Worm (Caenorhabditis elegans) whole organism, L2 larva: Measurements from ENCODE around the gene znf-474.

Experiments
- F13H6.1 ChIP-seq: sonication (generic microtip); optimal IDR thresholded peaks from 2 replicates; lab custom pipeline; 2016; ENCODE audit warnings: missing genetic modification characterization, missing compliant biosample characterization
- Y55F3AM.14 ChIP-seq: fragments of 200-800 bp; sonication (Bioruptor generic); optimal IDR thresholded peaks from 2 replicates; lab custom pipeline; 2018; ENCODE audit warnings: mild to moderate bottlenecking, missing genetic modification characterization, missing compliant biosample characterization
- alr-1 ChIP-seq: fragments of 150-350 bp; optimal IDR thresholded peaks from 2 replicates; lab custom pipeline; 2014; ENCODE audit warnings: missing biosample characterization, missing genetic modification characterization
- aly-2 ChIP-seq: fragments of 150-350 bp; optimal IDR thresholded peaks from 2 replicates; lab custom pipeline; 2014; ENCODE audit warnings: missing biosample characterization, missing genetic modification characterization
- ama-1 ChIP-seq: fragments of 150-350 bp; optimal IDR thresholded peaks from 2 replicates; lab custom pipeline; 2018; ENCODE audit warnings: inconsistent platforms
- blmp-1 ChIP-seq: sonication (generic microtip); optimal IDR thresholded peaks from 2 replicates; lab custom pipeline; 2017; ENCODE audit warnings: missing genetic modification characterization, mild to moderate bottlenecking, missing compliant biosample characterization, antibody characterized with exemption, moderate library complexity; ENCODE audit not compliant: insufficient read depth
- ceh-16 ChIP-seq: fragments of 150-350 bp; optimal IDR thresholded peaks from 2 replicates; lab custom pipeline; 2014; ENCODE audit warnings: missing biosample characterization, missing genetic modification characterization
- ceh-82 ChIP-seq: fragments of 150-350 bp; optimal IDR thresholded peaks from 2 replicates; lab custom pipeline; 2014; ENCODE audit warnings: missing biosample characterization, missing genetic modification characterization
- crh-2 ChIP-seq: sonication (generic microtip); optimal IDR thresholded peaks from 2 replicates; lab custom pipeline; 2017; ENCODE audit warnings: missing biosample characterization, missing genetic modification characterization
- dmd-4 ChIP-seq: sonication (generic microtip); optimal IDR thresholded peaks from 2 replicates; lab custom pipeline; 2017; ENCODE audit warnings: missing biosample characterization, missing genetic modification characterization
- egl-27 ChIP-seq: sonication (generic microtip); optimal IDR thresholded peaks from 3 replicates; lab custom pipeline; 2017; ENCODE audit warnings: missing biosample characterization, missing genetic modification reagents, missing genetic modification characterization
- elt-1 ChIP-seq: fragments of 150-350 bp; optimal IDR thresholded peaks from 2 replicates; lab custom pipeline; 2014; ENCODE audit warnings: missing biosample characterization, missing genetic modification characterization
- elt-3 ChIP-seq: sonication (generic microtip); optimal IDR thresholded peaks from 2 replicates; lab custom pipeline; 2017; ENCODE audit warnings: missing biosample characterization, missing genetic modification characterization
- fos-1 ChIP-seq: fragments of 150-350 bp; optimal IDR thresholded peaks from 2 replicates; lab custom pipeline; 2014; ENCODE audit warnings: missing biosample characterization, missing genetic modification characterization
- lin-11 ChIP-seq: fragments of 150-350 bp; sonication (generic microtip); optimal IDR thresholded peaks from 2 replicates; lab custom pipeline; 2014; ENCODE audit warnings: missing biosample characterization, missing genetic modification characterization, inconsistent platforms, mixed read lengths
- lin-13 ChIP-seq: fragments of 150-350 bp; optimal IDR thresholded peaks from 2 replicates; lab custom pipeline; 2014; ENCODE audit warnings: missing biosample characterization, missing genetic modification reagents, missing genetic modification characterization
- lin-39 ChIP-seq: fragments of 150-350 bp; optimal IDR thresholded peaks from 2 replicates; lab custom pipeline; 2014; ENCODE audit warnings: missing biosample characterization, missing genetic modification reagents, missing genetic modification characterization
- lsy-2 ChIP-seq, 2 experiments: fragments of 150-350 bp in 1 of 2; sonication (generic microtip) in 1 of 2; optimal IDR thresholded peaks; 2 replicates each; lab custom pipeline; 2014 to 2017; ENCODE audit warnings: missing biosample characterization in 2 of 2, missing genetic modification characterization in 2 of 2
- mab-5 ChIP-seq: fragments of 150-350 bp; optimal IDR thresholded peaks from 2 replicates; lab custom pipeline; 2014; ENCODE audit warnings: missing biosample characterization, missing genetic modification characterization
- mbf-1 ChIP-seq: sonication (generic microtip); optimal IDR thresholded peaks from 2 replicates; lab custom pipeline; 2017; ENCODE audit warnings: missing biosample characterization, missing genetic modification characterization
- mdl-1 ChIP-seq, 2 experiments: fragments of 150-350 bp in 1 of 2; sonication (generic microtip) in 1 of 2; optimal IDR thresholded peaks; 2 replicates each; lab custom pipeline; 2017; ENCODE audit warnings: missing biosample characterization in 2 of 2, missing genetic modification characterization in 2 of 2
- nhr-10 ChIP-seq: sonication (generic microtip); optimal IDR thresholded peaks from 2 replicates; lab custom pipeline; 2017; ENCODE audit warnings: missing biosample characterization, missing genetic modification characterization
- nhr-11 ChIP-seq: fragments of 150-350 bp; optimal IDR thresholded peaks from 2 replicates; lab custom pipeline; 2014; ENCODE audit warnings: missing biosample characterization, missing genetic modification characterization
- nhr-12 ChIP-seq: fragments of 150-350 bp; optimal IDR thresholded peaks from 2 replicates; lab custom pipeline; 2014; ENCODE audit warnings: missing biosample characterization, missing genetic modification characterization
- nhr-129 ChIP-seq: fragments of 150-350 bp; optimal IDR thresholded peaks from 2 replicates; lab custom pipeline; 2014; ENCODE audit warnings: missing biosample characterization, missing genetic modification characterization
- nhr-21 ChIP-seq: fragments of 150-350 bp; optimal IDR thresholded peaks from 2 replicates; lab custom pipeline; 2014; ENCODE audit warnings: missing biosample characterization, missing genetic modification characterization
- nhr-23 ChIP-seq: fragments of 150-350 bp; optimal IDR thresholded peaks from 2 replicates; lab custom pipeline; 2014; ENCODE audit warnings: missing biosample characterization, missing genetic modification reagents, missing genetic modification characterization
- nhr-237 ChIP-seq: fragments of 150-350 bp; optimal IDR thresholded peaks from 2 replicates; lab custom pipeline; 2014; ENCODE audit warnings: missing biosample characterization, missing genetic modification characterization
- nhr-25 ChIP-seq: fragments of 150-350 bp; sonication (generic microtip); optimal IDR thresholded peaks from 3 replicates; lab custom pipeline; 2014; ENCODE audit warnings: missing biosample characterization, missing genetic modification characterization
- nhr-77 ChIP-seq: fragments of 150-350 bp; optimal IDR thresholded peaks from 2 replicates; lab custom pipeline; 2014; ENCODE audit warnings: missing biosample characterization, missing genetic modification characterization
- peb-1 ChIP-seq: fragments of 150-350 bp; optimal IDR thresholded peaks from 2 replicates; lab custom pipeline; 2014; ENCODE audit warnings: missing biosample characterization, missing genetic modification characterization
- sem-4 ChIP-seq: fragments of 150-350 bp; optimal IDR thresholded peaks from 2 replicates; lab custom pipeline; 2014; ENCODE audit warnings: missing biosample characterization, missing genetic modification reagents, missing genetic modification characterization
- skn-1 ChIP-seq: sonication (generic microtip); optimal IDR thresholded peaks from 2 replicates; lab custom pipeline; 2017; ENCODE audit warnings: missing biosample characterization, missing genetic modification characterization
- snpc-4 ChIP-seq: fragments of 150-350 bp; optimal IDR thresholded peaks from 2 replicates; lab custom pipeline; 2014; ENCODE audit warnings: missing biosample characterization, missing genetic modification characterization
- unc-55 ChIP-seq: fragments of 150-350 bp; sonication (generic microtip); optimal IDR thresholded peaks from 3 replicates; lab custom pipeline; 2014; ENCODE audit warnings: missing biosample characterization, missing genetic modification reagents, missing genetic modification characterization
- unc-62 ChIP-seq: fragments of 150-350 bp; optimal IDR thresholded peaks from 2 replicates; lab custom pipeline; 2014; ENCODE audit warnings: missing biosample characterization, missing genetic modification reagents, missing genetic modification characterization
- zag-1 ChIP-seq: fragments of 150-350 bp; optimal IDR thresholded peaks from 2 replicates; lab custom pipeline; 2014; ENCODE audit warnings: missing biosample characterization, missing genetic modification characterization
- ztf-1 ChIP-seq: fragments of 200-800 bp; sonication (Bioruptor generic); conservative IDR thresholded peaks from 2 replicates; pipeline ENCODE4 v1.3.6; 2022; ENCODE audit warnings: missing genetic modification characterization, missing compliant biosample characterization

znf-474 gene

ce11 chrX:12108517-12109216 is 41.1 kb upstream of the znf-474 start, which contains the start of the genes W03G11.2 and lgc-13:
Gene W03G11.2 (minus strand): TSS chrX:12108617.
Gene lgc-13 (plus strand): TSS chrX:12109166.
- no peak for TF ChIP-seq ztf-1 (GFP tag; lab: Robert Waterston, UW)
- no peak for TF ChIP-seq alr-1 (tag; lab: Kevin White, UChicago)
- TF ChIP-seq snpc-4 (tag; lab: Kevin White, UChicago) = no peak
- no peak for TF ChIP-seq nhr-10
- no peak for TF ChIP-seq lsy-2 (tag; optimal IDR thresholded peaks at IDR 0.05; lab: Kevin White, UChicago)
- no peak for TF ChIP-seq nhr-11 (tag; lab: Kevin White, UChicago)
- TF ChIP-seq nhr-21 (tag; lab: Kevin White, UChicago) = no peak
- no peak for TF ChIP-seq ceh-82 (tag; lab: Kevin White, UChicago)
- TF ChIP-seq fos-1 = no peak
- no peak for TF ChIP-seq peb-1 (tag; lab: Kevin White, UChicago)
- no peak for TF ChIP-seq blmp-1 (tag; lab: Kevin White, UChicago)
- no peak for TF ChIP-seq lin-13 (GFP tag; lab: Kevin White, UChicago)
- no peak for TF ChIP-seq ceh-16 (tag; lab: Kevin White, UChicago)
- no peak for TF ChIP-seq ama-1 (lab: Kevin White, UChicago)
- TF ChIP-seq skn-1 (tag; lab: Kevin White, UChicago) = no peak
- TF ChIP-seq nhr-237 = no peak
- no peak for TF ChIP-seq aly-2
- TF ChIP-seq nhr-23 (tag; lab: Kevin White, UChicago) = no peak
- no peak for TF ChIP-seq zag-1 (tag; lab: Kevin White, UChicago)
- TF ChIP-seq Y55F3AM.14 = no peak
- TF ChIP-seq, all 48 proteins: peak for 0

ce11 chrX:12111213-12111612 is 38.5 kb upstream of the znf-474 start, which contains the start of gene lgc-14:
Gene lgc-14 (plus strand): TSS chrX:12111513.
- TF ChIP-seq ztf-1 (GFP tag; lab: Robert Waterston, UW) (no peak), lsy-2 (tag; optimal IDR thresholded peaks at IDR 0.05; lab: Kevin White, UChicago) (no peak), nhr-25 (tag; lab: Kevin White, UChicago) (no peak), nhr-12 (tag; lab: Kevin White, UChicago) (no peak), alr-1 (tag; lab: Kevin White, UChicago) (no peak), aly-2 (no peak), lin-13 (GFP tag; lab: Kevin White, UChicago) (no peak), blmp-1 (tag; lab: Kevin White, UChicago) (no peak), nhr-129 (tag; lab: Kevin White, UChicago) (no peak), F13H6.1 (no peak), Y55F3AM.14 (no peak), mdl-1 (tag; optimal IDR thresholded peaks at IDR 0.05; lab: Kevin White, UChicago) (no peak), ama-1 (lab: Kevin White, UChicago) (no peak)

- no peak for TF ChIP-seq mbf-1 (tag; lab: Kevin White, UChicago)
- no peak for TF ChIP-seq nhr-23 (tag; lab: Kevin White, UChicago)
- TF ChIP-seq sem-4 (tag; lab: Kevin White, UChicago) = no peak
- no peak for TF ChIP-seq lin-39
These were observed 35.7 kb upstream of the znf-474 start, which contains the start of gene lgc-15 for ce11 chrX:12114024-12114423. Gene lgc-15 (plus strand): TSS chrX:12114324.

- TF ChIP-seq lin-11 (tag; lab: Kevin White, UChicago) (no peak), egl-27 (tag; lab: Kevin White, UChicago) (no peak), fos-1 (no peak), nhr-77 (tag; lab: Kevin White, UChicago) (no peak), sem-4 (tag; lab: Kevin White, UChicago) (no peak), nhr-237 (no peak), elt-1 (tag; lab: Kevin White, UChicago) (no peak), unc-62 (GFP tag; lab: Kevin White, UChicago) (no peak), nhr-23 (tag; lab: Kevin White, UChicago) (no peak), skn-1 (tag; lab: Kevin White, UChicago) (no peak), nhr-11 (tag; lab: Kevin White, UChicago) (no peak), ztf-1 (GFP tag; lab: Robert Waterston, UW) (no peak), nhr-129 (tag; lab: Kevin White, UChicago) (no peak), aly-2 (no peak), unc-55 (GFP tag; lab: Kevin White, UChicago) (no peak), elt-3 (no peak), dmd-4 (tag; lab: Kevin White, UChicago) (no peak), crh-2 (no peak), mbf-1 (tag; lab: Kevin White, UChicago) (no peak), mab-5 (tag; lab: Kevin White, UChicago) (no peak)
These were observed 31.4 kb upstream of the znf-474 start, which contains the start of gene lgc-16 for ce11 chrX:12118340-12118739. Gene lgc-16 (plus strand): TSS chrX:12118640.
